Worm (Caenorhabditis elegans) whole organism, L4/young adult: ENCODE measurements around the gene srv-13.

ENCODE experiments used
- W03F9.2 ChIP-seq: fragments of 150-350 bp; optimal IDR thresholded peaks from 2 replicates; lab custom pipeline; 2014; ENCODE audit warnings: missing biosample characterization, missing genetic modification characterization
- dao-5 ChIP-seq: sonication (generic microtip); optimal IDR thresholded peaks from 2 replicates; lab custom pipeline; 2016; ENCODE audit warnings: missing genotype, missing genetic modification characterization, moderate library complexity, missing compliant biosample characterization
- him-1 ChIP-seq: sonication (generic microtip); optimal IDR thresholded peaks from 2 replicates; lab custom pipeline; 2016; ENCODE audit warnings: missing genotype, missing genetic modification reagents, missing genetic modification characterization, missing compliant biosample characterization

ce11 chrIV:6457472-6457871 lies 52.5 kb downstream of the srv-13 start, which contains the start of gene lgc-10:
- TF ChIP-seq him-1, result no peak
- TF ChIP-seq W03F9.2 (tag; lab: Kevin White, UChicago), result no peak
- no peak for TF ChIP-seq dao-5
